Fruit fly (Drosophila melanogaster) whole organism, embryonic: ENCODE measurements around the gene Hip1.
A peak's percentile ranks its signal among the peaks of the same experiment; 100 is the strongest.

Source experiments
- Ada2b ChIP-seq: fragments of 200-800 bp; sonication (Bioruptor generic); IDR thresholded peaks from 2 replicates; pipeline ENCODE4 v1.3.6; 2022; ENCODE audit warnings: missing biosample characterization, missing genetic modification characterization
- B-H1 ChIP-seq: fragments of 200-800 bp; sonication (Bioruptor generic); IDR thresholded peaks from 3 replicates; pipeline ENCODE4 v1.3.6; 2022; ENCODE audit warnings: missing biosample characterization, missing genetic modification characterization
- Bgb ChIP-seq: fragments of 200-800 bp; sonication (Bioruptor generic); IDR thresholded peaks from 2 replicates; pipeline ENCODE4 v1.3.6; 2022; ENCODE audit warnings: missing biosample characterization, missing genetic modification characterization; ENCODE audit not compliant: partially characterized antibody
- CG10147 ChIP-seq: fragments of 200-800 bp; sonication (Bioruptor generic); optimal IDR thresholded peaks from 2 replicates; lab custom pipeline; 2019; ENCODE audit warnings: missing biosample characterization, mild to moderate bottlenecking, missing genetic modification characterization, moderate library complexity
- CG10654 ChIP-seq: fragments of 200-800 bp; sonication (Bioruptor generic); optimal IDR thresholded peaks from 2 replicates; lab custom pipeline; 2016; ENCODE audit warnings: missing biosample characterization, missing genetic modification characterization
- CG10959 ChIP-seq: fragments of 200-800 bp; sonication (Bioruptor generic); IDR thresholded peaks from 2 replicates; pipeline ENCODE4 v1.3.6; 2022; ENCODE audit warnings: missing biosample characterization, missing genetic modification characterization
- CG12219 ChIP-seq: fragments of 200-800 bp; sonication (Bioruptor generic); optimal IDR thresholded peaks from 3 replicates; lab custom pipeline; 2018; ENCODE audit warnings: missing biosample characterization, mild to moderate bottlenecking, missing genetic modification characterization
- CG12391 ChIP-seq: fragments of 200-800 bp; sonication (Bioruptor generic); optimal IDR thresholded peaks from 3 replicates; lab custom pipeline; 2018; ENCODE audit warnings: missing biosample characterization, mild to moderate bottlenecking, missing genetic modification characterization, moderate library complexity
- CG12942 ChIP-seq: fragments of 200-800 bp; sonication (Bioruptor generic); optimal IDR thresholded peaks from 3 replicates; lab custom pipeline; 2016; ENCODE audit warnings: missing biosample characterization, missing genetic modification characterization
- CG13296 ChIP-seq: fragments of 200-800 bp; sonication (Bioruptor generic); optimal IDR thresholded peaks from 3 replicates; lab custom pipeline; 2018; ENCODE audit warnings: missing biosample characterization, mild to moderate bottlenecking, missing genetic modification characterization
- CG14667 ChIP-seq: fragments of 200-800 bp; sonication (Bioruptor generic); IDR thresholded peaks from 2 replicates; pipeline ENCODE4 v1.3.6; 2022; ENCODE audit warnings: missing biosample characterization, missing genetic modification characterization
- CG15011 ChIP-seq: fragments of 200-800 bp; sonication (Bioruptor generic); optimal IDR thresholded peaks from 3 replicates; lab custom pipeline; 2018; ENCODE audit warnings: missing biosample characterization, mild to moderate bottlenecking, missing genetic modification characterization
- CG16779 ChIP-seq: fragments of 200-800 bp; sonication (Bioruptor generic); IDR thresholded peaks from 2 replicates; pipeline ENCODE4 v1.3.6; 2022; ENCODE audit warnings: missing biosample characterization, missing genetic modification characterization
- CG17361 ChIP-seq: fragments of 200-800 bp; sonication (Bioruptor generic); IDR thresholded peaks from 3 replicates; pipeline ENCODE4 v1.3.6; 2022; ENCODE audit warnings: missing biosample characterization, missing genetic modification characterization
- CG2199 ChIP-seq: fragments of 200-800 bp; sonication (Bioruptor generic); IDR thresholded peaks from 3 replicates; pipeline ENCODE4 v1.3.6; 2022; ENCODE audit warnings: missing biosample characterization, missing genetic modification characterization
- CG2678 ChIP-seq: fragments of 200-800 bp; sonication (Bioruptor generic); optimal IDR thresholded peaks from 3 replicates; lab custom pipeline; 2019; ENCODE audit warnings: missing biosample characterization, mild to moderate bottlenecking, missing genetic modification characterization, moderate library complexity
- CG2889 ChIP-seq: fragments of 200-800 bp; sonication (Bioruptor generic); IDR thresholded peaks from 3 replicates; pipeline ENCODE4 v1.3.6; 2022; ENCODE audit warnings: missing biosample characterization, missing genetic modification characterization
- CG3407 ChIP-seq: fragments of 200-800 bp; sonication (Bioruptor generic); optimal IDR thresholded peaks from 2 replicates; lab custom pipeline; 2018; ENCODE audit warnings: missing biosample characterization, mild to moderate bottlenecking, missing genetic modification characterization
- CG4360 ChIP-seq: fragments of 200-800 bp; sonication (Bioruptor generic); IDR thresholded peaks from 2 replicates; pipeline ENCODE4 v1.3.6; 2022; ENCODE audit warnings: missing biosample characterization, missing genetic modification characterization
- CG5180 ChIP-seq: fragments of 200-800 bp; sonication (Bioruptor generic); optimal IDR thresholded peaks from 3 replicates; lab custom pipeline; 2017; ENCODE audit warnings: missing biosample characterization, missing genetic modification characterization, mild to moderate bottlenecking, moderate library complexity, missing genetic modification reagents
- CG5245 ChIP-seq: fragments of 200-800 bp; sonication (Bioruptor generic); optimal IDR thresholded peaks from 3 replicates; lab custom pipeline; 2016; ENCODE audit warnings: missing biosample characterization, missing genetic modification characterization
- CG6791 ChIP-seq: fragments of 200-800 bp; sonication (Bioruptor generic); IDR thresholded peaks from 3 replicates; pipeline ENCODE4 v1.3.6; 2022; ENCODE audit warnings: missing biosample characterization, missing genetic modification characterization; ENCODE audit not compliant: partially characterized antibody
- CG7556 ChIP-seq: fragments of 200-800 bp; sonication (Bioruptor generic); optimal IDR thresholded peaks from 2 replicates; lab custom pipeline; 2017; ENCODE audit warnings: missing biosample characterization, mild to moderate bottlenecking, missing genetic modification characterization
- CG8765 ChIP-seq: fragments of 200-800 bp; sonication (Bioruptor generic); IDR thresholded peaks from 2 replicates; pipeline ENCODE4 v1.3.6; 2022; ENCODE audit warnings: missing biosample characterization, missing genetic modification characterization
- CG9437 ChIP-seq: fragments of 200-800 bp; sonication (Bioruptor generic); optimal IDR thresholded peaks from 2 replicates; lab custom pipeline; 2018; ENCODE audit warnings: missing biosample characterization, mild to moderate bottlenecking, missing genetic modification characterization
- Doc2 ChIP-seq: fragments of 200-800 bp; sonication (Bioruptor generic); IDR thresholded peaks from 2 replicates; pipeline ENCODE4 v1.3.6; 2022; ENCODE audit warnings: missing biosample characterization, missing genetic modification characterization
- ERR ChIP-seq: fragments of 200-800 bp; sonication (Bioruptor generic); optimal IDR thresholded peaks from 2 replicates; lab custom pipeline; 2016; ENCODE audit warnings: missing biosample characterization, missing genetic modification characterization
- Hmx ChIP-seq: fragments of 200-800 bp; sonication (Bioruptor generic); optimal IDR thresholded peaks from 2 replicates; lab custom pipeline; 2016; ENCODE audit warnings: missing biosample characterization, missing genetic modification characterization
- Hr39 ChIP-seq: fragments of >200 bp; optimal IDR thresholded peaks from 2 replicates; lab custom pipeline; 2017
- Sox100B ChIP-seq: fragments of 200-800 bp; sonication (Bioruptor generic); optimal IDR thresholded peaks from 3 replicates; lab custom pipeline; 2018; ENCODE audit warnings: missing biosample characterization, mild to moderate bottlenecking, missing genetic modification characterization
- Sry-β ChIP-seq: fragments of 200-800 bp; sonication (Bioruptor generic); optimal IDR thresholded peaks from 2 replicates; lab custom pipeline; 2018; ENCODE audit warnings: missing biosample characterization, mild to moderate bottlenecking, missing genetic modification characterization, moderate library complexity
- Ssrp ChIP-seq: fragments of 200-800 bp; sonication (Bioruptor generic); optimal IDR thresholded peaks from 2 replicates; lab custom pipeline; 2018; ENCODE audit warnings: missing biosample characterization, mild to moderate bottlenecking, missing genetic modification characterization, moderate library complexity
- Vsx1 ChIP-seq: fragments of 200-800 bp; sonication (Bioruptor generic); optimal IDR thresholded peaks from 2 replicates; lab custom pipeline; 2017; ENCODE audit warnings: missing biosample characterization, mild to moderate bottlenecking, missing genetic modification characterization, missing genetic modification reagents
- al ChIP-seq: fragments of 200-800 bp; sonication (Bioruptor generic); IDR thresholded peaks from 2 replicates; pipeline ENCODE4 v1.3.6; 2022; ENCODE audit warnings: missing biosample characterization, missing genetic modification characterization
- ash1 ChIP-seq: fragments of 200-800 bp; sonication (Bioruptor generic); optimal IDR thresholded peaks from 2 replicates; lab custom pipeline; 2018; ENCODE audit warnings: missing biosample characterization, mild to moderate bottlenecking, missing genetic modification characterization
- ato ChIP-seq: fragments of 200-800 bp; sonication (Bioruptor generic); IDR thresholded peaks from 2 replicates; pipeline ENCODE4 v1.3.6; 2022; ENCODE audit warnings: missing biosample characterization, missing genetic modification characterization; ENCODE audit not compliant: partially characterized antibody
- cato ChIP-seq: fragments of 200-800 bp; sonication (Bioruptor generic); optimal IDR thresholded peaks from 2 replicates; lab custom pipeline; 2016; ENCODE audit warnings: missing biosample characterization, missing genetic modification characterization, borderline replicate concordance
- chn ChIP-seq: fragments of 200-800 bp; sonication (Bioruptor generic); optimal IDR thresholded peaks from 2 replicates; lab custom pipeline; 2016; ENCODE audit warnings: missing biosample characterization, missing genetic modification characterization
- dmrt11E ChIP-seq: fragments of 200-800 bp; sonication (Bioruptor generic); optimal IDR thresholded peaks from 3 replicates; lab custom pipeline; 2018; ENCODE audit warnings: missing biosample characterization, mild to moderate bottlenecking, missing genetic modification characterization, moderate library complexity
- dysf ChIP-seq: fragments of 200-800 bp; sonication (Bioruptor generic); IDR thresholded peaks from 3 replicates; pipeline ENCODE4 v1.3.6; 2022; ENCODE audit warnings: missing biosample characterization, missing genetic modification characterization
- emc ChIP-seq: fragments of 200-800 bp; sonication (Bioruptor generic); optimal IDR thresholded peaks from 2 replicates; lab custom pipeline; 2016; ENCODE audit warnings: missing biosample characterization, missing genetic modification characterization
- eve ChIP-seq, 2 experiments: fragments of >200 bp; optimal IDR thresholded peaks; 2 replicates each; lab custom pipeline; 2017; ENCODE audit warnings: missing biosample characterization in 2 of 2, missing genetic modification characterization in 2 of 2
- ewg ChIP-seq: fragments of 200-800 bp; sonication (Bioruptor generic); optimal IDR thresholded peaks from 3 replicates; lab custom pipeline; 2017; ENCODE audit warnings: mild to moderate bottlenecking, missing biosample characterization, missing genetic modification reagents, missing genetic modification characterization
- ken ChIP-seq: fragments of 200-800 bp; sonication (Bioruptor generic); IDR thresholded peaks from 3 replicates; pipeline ENCODE4 v1.3.6; 2022; ENCODE audit warnings: missing biosample characterization, missing genetic modification characterization
- klu ChIP-seq: fragments of 200-800 bp; sonication (Bioruptor generic); IDR thresholded peaks from 2 replicates; pipeline ENCODE4 v1.3.6; 2022; ENCODE audit warnings: missing biosample characterization, missing genetic modification characterization
- maf-S ChIP-seq: fragments of 200-800 bp; sonication (Bioruptor generic); optimal IDR thresholded peaks from 2 replicates; lab custom pipeline; 2016; ENCODE audit warnings: missing biosample characterization, missing genetic modification characterization
- odd ChIP-seq: fragments of 200-800 bp; sonication (Bioruptor generic); optimal IDR thresholded peaks from 2 replicates; lab custom pipeline; 2017; ENCODE audit warnings: missing biosample characterization, mild to moderate bottlenecking, missing genetic modification characterization
- pum ChIP-seq: fragments of 200-800 bp; sonication (Bioruptor generic); optimal IDR thresholded peaks from 2 replicates; lab custom pipeline; 2016; ENCODE audit warnings: missing biosample characterization, missing genetic modification characterization
- run ChIP-seq: fragments of 200-800 bp; sonication (Bioruptor generic); optimal IDR thresholded peaks from 3 replicates; lab custom pipeline; 2018; ENCODE audit warnings: missing biosample characterization, mild to moderate bottlenecking, missing genetic modification characterization
- sens ChIP-seq: fragments of 200-800 bp; sonication (Bioruptor generic); peaks from one replicate; lab custom pipeline; 2016; ENCODE audit warnings: missing biosample characterization, missing genetic modification characterization
- slou ChIP-seq: fragments of 200-800 bp; sonication (Bioruptor generic); optimal IDR thresholded peaks from 3 replicates; lab custom pipeline; 2016; ENCODE audit warnings: missing biosample characterization, missing genetic modification characterization
- slp2 ChIP-seq: fragments of 200-800 bp; sonication (Bioruptor generic); optimal IDR thresholded peaks from 2 replicates; lab custom pipeline; 2016; ENCODE audit warnings: missing biosample characterization, missing genetic modification characterization
- vnd ChIP-seq: fragments of 200-800 bp; sonication (Bioruptor generic); IDR thresholded peaks from 3 replicates; pipeline ENCODE4 v1.3.6; 2022; ENCODE audit warnings: missing biosample characterization, missing genetic modification characterization; ENCODE audit not compliant: partially characterized antibody

The Hip1 gene

dm6 chr3L:12725749-12726148, 47.6 kb downstream of the Hip1 start (continued):
- TF ChIP-seq Ada2b (GFP tag; lab: Robert Waterston, UW) (peak; percentile 42; the same call in 1 of the 2 replicates), Sry-β (GFP tag; lab: Kevin White, UChicago) (no peak), Vsx1 (GFP tag; lab: Kevin White, UChicago) (no peak), slou (GFP tag; lab: Kevin White, UChicago) (no peak), dmrt11E (tag; lab: Kevin White, UChicago) (peak; percentile 30), slp2 (no peak), CG9437 (no peak), chn (no peak), Hr39 (lab: Kevin White, UChicago) (no peak), CG12219 (no peak), CG10654 (GFP tag; lab: Kevin White, UChicago) (peak; percentile 6), Bgb (GFP tag; lab: Robert Waterston, UW) (no peak), CG16779 (GFP tag; lab: Robert Waterston, UW) (no peak), CG17361 (GFP tag; lab: Robert Waterston, UW) (no peak), CG5245 (GFP tag; lab: Kevin White, UChicago) (peak; percentile 15), vnd (GFP tag; lab: Robert Waterston, UW) (no peak), eve (GFP tag; optimal IDR thresholded peaks at IDR 0.05; lab: Kevin White, UChicago) (no peak), Sox100B (no peak), CG12391 (tag; lab: Kevin White, UChicago) (peak; percentile 22), CG6791 (GFP tag; lab: Robert Waterston, UW) (no peak), odd (GFP tag; lab: Kevin White, UChicago) (no peak), CG2678 (tag; lab: Kevin White, UChicago) (no peak), dysf (GFP tag; lab: Robert Waterston, UW) (0 out of 3 replicates have a peak, but pooled peaks have one; percentile 32), CG12942 (GFP tag; lab: Kevin White, UChicago) (no peak), CG10147 (no peak), B-H1 (GFP tag; lab: Robert Waterston, UW) (no peak), emc (no peak), run (no peak)

- no peak for TF ChIP-seq ERR (GFP tag; lab: Kevin White, UChicago)
- no peak for TF ChIP-seq CG2889 (GFP tag; lab: Robert Waterston, UW)
- no peak for TF ChIP-seq CG13296 (GFP tag; lab: Kevin White, UChicago)
- TF ChIP-seq CG7556 (GFP tag; lab: Kevin White, UChicago) = no peak
- TF ChIP-seq Sox100B = no peak
- no peak for TF ChIP-seq cato (GFP tag; lab: Kevin White, UChicago)
- TF ChIP-seq sens (GFP tag; lab: Kevin White, UChicago) = peak; percentile 33
- TF ChIP-seq ato (GFP tag; lab: Robert Waterston, UW) = peak; percentile 43; the same call in 1 of the 2 replicates
- no peak for TF ChIP-seq CG8765 (GFP tag; lab: Robert Waterston, UW)
- TF ChIP-seq al (GFP tag; lab: Robert Waterston, UW) = no peak
- TF ChIP-seq ash1 (GFP tag; lab: Kevin White, UChicago) = no peak
- no peak for TF ChIP-seq CG15011 (GFP tag; lab: Kevin White, UChicago)
- no peak for TF ChIP-seq maf-S (GFP tag; lab: Kevin White, UChicago)
- no peak for TF ChIP-seq CG3407
- TF ChIP-seq Ssrp = no peak
- TF ChIP-seq ewg = peak; percentile 30
- TF ChIP-seq Hmx = no peak
- TF ChIP-seq CG14667 (GFP tag; lab: Robert Waterston, UW) = no peak
- no peak for TF ChIP-seq ken (GFP tag; lab: Robert Waterston, UW)
- TF ChIP-seq CG5180 (GFP tag; lab: Kevin White, UChicago) = no peak
- TF ChIP-seq CG4360 (GFP tag; lab: Robert Waterston, UW) = no peak
- no peak for TF ChIP-seq Vsx1 (GFP tag; lab: Kevin White, UChicago)
- no peak for TF ChIP-seq CG2199
- TF ChIP-seq CG10959 (GFP tag; lab: Robert Waterston, UW) = no peak
- no peak for TF ChIP-seq klu (GFP tag; lab: Robert Waterston, UW)
- no peak for TF ChIP-seq Doc2
- no peak for TF ChIP-seq pum (GFP tag; lab: Kevin White, UChicago)
Measured at dm6 chr3L:12720699-12721098, 52.7 kb downstream of the Hip1 start.
